Fruit fly (Drosophila melanogaster): Measurements from ENCODE around the gene Atg3.
A peak's percentile ranks its signal among the peaks of the same experiment; 100 is the strongest.

Gene Atg3

DNA sequence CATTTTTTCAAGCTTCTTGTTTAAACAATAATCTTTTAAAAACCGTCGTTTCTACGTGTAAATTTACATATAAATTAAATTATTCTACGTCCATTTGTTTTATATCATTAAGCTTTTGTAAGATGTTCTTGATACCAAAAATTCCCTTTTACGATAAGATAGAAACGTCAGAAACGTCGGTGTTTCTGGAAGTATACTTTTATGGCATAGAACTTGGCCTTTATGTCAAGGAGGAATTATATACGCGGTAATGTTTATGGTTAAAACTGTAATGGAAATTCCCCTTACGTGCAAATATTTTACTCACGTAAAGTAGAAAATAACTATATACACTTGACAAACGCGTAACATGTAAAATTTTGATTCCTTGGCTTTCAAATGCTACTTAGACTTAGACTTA is 4.8 kb upstream of the Atg3 start (continued):
- TF ChIP-seq HmgZ (tag; optimal IDR thresholded peaks at IDR 0.05) = peak; percentile 18
- peak; percentile 15 for TF ChIP-seq Ets65A (GFP tag)

DNA sequence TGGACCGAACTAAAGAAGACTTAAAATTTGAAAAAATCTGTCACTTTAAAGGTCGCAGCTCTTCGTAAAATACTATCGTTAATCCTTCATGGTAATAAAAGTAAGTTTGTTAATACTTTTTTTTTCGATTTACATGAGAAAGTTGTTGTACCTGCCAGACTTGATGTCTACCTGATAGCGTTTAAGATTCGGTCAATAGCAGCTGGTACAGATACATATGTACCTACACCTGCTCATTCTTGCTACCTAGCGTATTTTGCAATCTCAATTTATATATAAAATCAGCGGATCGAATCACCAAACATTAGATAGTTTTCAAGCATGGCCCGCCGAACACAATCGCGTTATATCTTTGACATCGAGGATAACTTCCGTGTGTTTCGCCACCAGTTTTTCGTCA is 4.3 kb upstream of the Atg3 start, which contains the start of gene CG6885:
CG6885 (plus strand) TSS at position 301 of the 400 bp plus-strand sequence.
- peak; percentile 34 for TF ChIP-seq CG15479 (GFP tag; optimal IDR thresholded peaks at IDR 0.05)
- no peak for TF ChIP-seq dmrt99B (tag; optimal IDR thresholded peaks at IDR 0.05)
- peak; percentile 8 for TF ChIP-seq Med (GFP tag)

DNA sequence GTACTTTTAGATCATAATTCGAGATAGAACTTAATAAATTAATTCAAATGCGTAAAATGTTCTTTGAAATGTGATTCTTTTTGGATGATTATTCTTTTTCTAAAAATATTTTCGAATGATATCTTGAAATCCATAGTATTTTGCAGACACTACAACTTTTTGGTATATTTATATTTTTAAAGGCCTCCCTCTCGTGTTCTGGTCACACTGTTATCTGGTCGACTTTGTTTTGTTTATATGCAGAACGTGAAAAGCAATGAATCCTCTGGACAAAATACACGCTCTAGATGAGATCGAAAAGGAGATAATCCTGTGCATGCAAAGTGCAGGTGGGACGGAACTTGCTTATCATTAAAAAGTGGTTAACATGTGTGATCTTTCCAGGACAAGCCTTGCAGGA is 2.8 kb upstream of the Atg3 start, which contains the start of gene MED11:
MED11 (plus strand) TSS at position 210 of the 400 bp plus-strand sequence.
- TF ChIP-seq wek (GFP tag; optimal IDR thresholded peaks at IDR 0.05) (no peak), CG2678 (tag; optimal IDR thresholded peaks at IDR 0.05) (no peak), en (GFP tag; optimal IDR thresholded peaks at IDR 0.05) (no peak), CG1233 (GFP tag; optimal IDR thresholded peaks at IDR 0.05) (no peak), CoRest (tag; optimal IDR thresholded peaks at IDR 0.05) (no peak), Dip2 (GFP tag; IDR thresholded peaks at IDR 0.05) (no peak), emc (GFP tag; optimal IDR thresholded peaks at IDR 0.05) (no peak), CG4617 (GFP tag; optimal IDR thresholded peaks at IDR 0.05; ENCODE audit: borderline replicate concordance) (peak; percentile 22), Blimp-1 (GFP tag; optimal IDR thresholded peaks at IDR 0.05) (no peak), Med (GFP tag) (peak; percentile 16), Deaf1 (tag; optimal IDR thresholded peaks at IDR 0.05) (no peak), gfzf (GFP tag; optimal IDR thresholded peaks at IDR 0.05) (peak; percentile 66), CG13424 (tag; optimal IDR thresholded peaks at IDR 0.05) (no peak), maf-S (GFP tag; optimal IDR thresholded peaks at IDR 0.05) (no peak), stwl (tag; optimal IDR thresholded peaks at IDR 0.05) (peak; percentile 75), chif (GFP tag; optimal IDR thresholded peaks at IDR 0.05) (no peak), GATAe (GFP tag; conservative IDR thresholded peaks at IDR 0.05) (no peak), CG12219 (GFP tag; optimal IDR thresholded peaks at IDR 0.05) (no peak), kay (GFP tag; optimal IDR thresholded peaks at IDR 0.05) (no peak), CG30403 (GFP tag; optimal IDR thresholded peaks at IDR 0.05) (no peak), CG7987 (GFP tag; optimal IDR thresholded peaks at IDR 0.05) (no peak), Dp (GFP tag; optimal IDR thresholded peaks at IDR 0.05) (peak; percentile 40), CG9727 (GFP tag; optimal IDR thresholded peaks at IDR 0.05) (no peak), CG5245 (GFP tag; optimal IDR thresholded peaks at IDR 0.05) (no peak), Atf3 (GFP tag; optimal IDR thresholded peaks at IDR 0.05) (no peak), CG9876 (GFP tag; optimal IDR thresholded peaks at IDR 0.05) (no peak), CG12659 (GFP tag; optimal IDR thresholded peaks at IDR 0.05) (peak; percentile 25), abd-A (tag; optimal IDR thresholded peaks at IDR 0.05) (no peak), dpn (GFP tag; optimal IDR thresholded peaks at IDR 0.05) (no peak), CG15601 (tag; optimal IDR thresholded peaks at IDR 0.05) (no peak), BEAF-32 (GFP tag; optimal IDR thresholded peaks at IDR 0.05) (peak; percentile 34), mam (GFP tag; optimal IDR thresholded peaks at IDR 0.05) (no peak), Dll (GFP tag; IDR thresholded peaks at IDR 0.05; ENCODE audit: partially characterized antibody) (0 out of 4 replicates have a peak, but pooled peaks have one; percentile 31), Lhr (GFP tag; optimal IDR thresholded peaks at IDR 0.05) (peak; percentile 51), Myb (GFP tag; optimal IDR thresholded peaks at IDR 0.05) (no peak), knrl (GFP tag; IDR thresholded peaks at IDR 0.05; ENCODE audit: partially characterized antibody) (0 out of 3 replicates have a peak, but pooled peaks have one; percentile 7), sisA (GFP tag; IDR thresholded peaks at IDR 0.05) (no peak), CG12071 (GFP tag; optimal IDR thresholded peaks at IDR 0.05) (no peak), CG17328 (GFP tag; IDR thresholded peaks at IDR 0.05) (no peak), run (tag; optimal IDR thresholded peaks at IDR 0.05) (no peak), CkIIα-i1 (GFP tag; IDR thresholded peaks at IDR 0.05) (no peak), CG11695 (GFP tag; IDR thresholded peaks at IDR 0.05) (no peak), row (GFP tag; IDR thresholded peaks at IDR 0.05) (peak; percentile 57; the same call in 2 of the 3 replicates)

All from whole organism, embryonic.